Fruit fly (Drosophila melanogaster) whole organism, prepupa: ENCODE measurements around the gene CG4860.
A peak's percentile ranks its signal among the peaks of the same experiment; 100 is the strongest.

ENCODE experiments used
- CG10631 ChIP-seq: fragments of 200-800 bp; sonication (Bioruptor generic); optimal IDR thresholded peaks from 2 replicates; lab custom pipeline; 2016; ENCODE audit warnings: missing biosample characterization, missing genetic modification characterization
- CG11294 ChIP-seq: fragments of 200-800 bp; sonication (Bioruptor generic); IDR thresholded peaks from 2 replicates; pipeline ENCODE4 v1.3.6; 2022; ENCODE audit warnings: missing biosample characterization, missing genetic modification characterization
- CG11902 ChIP-seq: fragments of 200-800 bp; sonication (Bioruptor generic); optimal IDR thresholded peaks from 3 replicates; lab custom pipeline; 2016; ENCODE audit warnings: missing biosample characterization, missing genetic modification characterization
- CG15336 ChIP-seq: fragments of 200-800 bp; sonication (Bioruptor generic); IDR thresholded peaks from 2 replicates; pipeline ENCODE4 v1.3.6; 2022; ENCODE audit warnings: missing biosample characterization, missing genetic modification characterization
- CG16779 ChIP-seq: fragments of 200-800 bp; sonication (Bioruptor generic); optimal IDR thresholded peaks from 3 replicates; lab custom pipeline; 2017; ENCODE audit warnings: missing biosample characterization, mild to moderate bottlenecking, missing genetic modification characterization
- CG3032 ChIP-seq: fragments of 200-800 bp; optimal IDR thresholded peaks from 2 replicates; lab custom pipeline; 2019; ENCODE audit warnings: missing biosample characterization, mild to moderate bottlenecking, missing genetic modification characterization, moderate library complexity
- CG31627 ChIP-seq: fragments of 200-800 bp; sonication (Bioruptor generic); optimal IDR thresholded peaks from 3 replicates; lab custom pipeline; 2016; ENCODE audit warnings: missing biosample characterization, missing genetic modification characterization
- CG32006 ChIP-seq: fragments of 200-800 bp; sonication (Bioruptor generic); optimal IDR thresholded peaks from 3 replicates; lab custom pipeline; 2017; ENCODE audit warnings: missing biosample characterization, mild to moderate bottlenecking, missing genetic modification characterization
- CG34406 ChIP-seq: fragments of 200-800 bp; sonication (Bioruptor generic); optimal IDR thresholded peaks from 3 replicates; lab custom pipeline; 2016; ENCODE audit warnings: missing biosample characterization, missing genetic modification characterization
- CG3919 ChIP-seq: fragments of 200-800 bp; sonication (Bioruptor generic); optimal IDR thresholded peaks from 3 replicates; lab custom pipeline; 2016; ENCODE audit warnings: missing biosample characterization, missing genetic modification characterization
- CG4318 ChIP-seq: fragments of 200-800 bp; sonication (Bioruptor generic); optimal IDR thresholded peaks from 3 replicates; lab custom pipeline; 2017; ENCODE audit warnings: missing biosample characterization, mild to moderate bottlenecking, missing genetic modification characterization
- CG6276 ChIP-seq: fragments of 200-800 bp; sonication (Bioruptor generic); optimal IDR thresholded peaks from 2 replicates; lab custom pipeline; 2017; ENCODE audit warnings: missing biosample characterization, mild to moderate bottlenecking, missing genetic modification characterization
- CG6792 ChIP-seq: fragments of 200-800 bp; sonication (Bioruptor generic); optimal IDR thresholded peaks from 3 replicates; lab custom pipeline; 2016; ENCODE audit warnings: missing biosample characterization, missing genetic modification characterization
- CG7368 ChIP-seq: fragments of 200-800 bp; sonication (Bioruptor generic); optimal IDR thresholded peaks from 3 replicates; lab custom pipeline; 2016; ENCODE audit warnings: missing biosample characterization, missing genetic modification characterization
- CG8119 ChIP-seq: fragments of 200-800 bp; sonication (Bioruptor generic); IDR thresholded peaks from 3 replicates; pipeline ENCODE4 v1.3.6; 2022; ENCODE audit warnings: missing biosample characterization, missing genetic modification characterization
- CG8319 ChIP-seq: fragments of 200-800 bp; sonication (Bioruptor generic); optimal IDR thresholded peaks from 3 replicates; lab custom pipeline; 2016; ENCODE audit warnings: missing biosample characterization, missing genetic modification characterization
- CG9139 ChIP-seq: fragments of 200-800 bp; sonication (Bioruptor generic); optimal IDR thresholded peaks from 3 replicates; lab custom pipeline; 2017; ENCODE audit warnings: missing biosample characterization, mild to moderate bottlenecking, missing genetic modification characterization
- Eip93F ChIP-seq: fragments of 200-800 bp; sonication (Bioruptor generic); optimal IDR thresholded peaks from 2 replicates; lab custom pipeline; 2016; ENCODE audit warnings: missing biosample characterization, mild to moderate bottlenecking, missing genetic modification characterization
- Ets21C ChIP-seq: fragments of 200-800 bp; sonication (Bioruptor generic); optimal IDR thresholded peaks from 3 replicates; lab custom pipeline; 2016; ENCODE audit warnings: missing biosample characterization, missing genetic modification characterization
- Ets96B ChIP-seq: fragments of 200-800 bp; optimal IDR thresholded peaks from 2 replicates; lab custom pipeline; 2019; ENCODE audit warnings: missing biosample characterization, mild to moderate bottlenecking, missing genetic modification characterization, moderate library complexity
- Hr38 ChIP-seq: sonication (Bioruptor generic); optimal IDR thresholded peaks from 2 replicates; lab custom pipeline; 2016; ENCODE audit warnings: missing biosample characterization, missing genetic modification characterization
- Hr39 ChIP-seq: fragments of 200-800 bp; sonication (Bioruptor generic); optimal IDR thresholded peaks from 2 replicates; lab custom pipeline; 2016; ENCODE audit warnings: missing biosample characterization, missing genetic modification characterization
- Hr4 ChIP-seq: fragments of 200-800 bp; sonication (Bioruptor generic); optimal IDR thresholded peaks from 3 replicates; lab custom pipeline; 2016; ENCODE audit warnings: missing biosample characterization, missing genetic modification characterization
- Lpt ChIP-seq: fragments of 200-800 bp; sonication (Bioruptor generic); optimal IDR thresholded peaks from 3 replicates; lab custom pipeline; 2016; ENCODE audit warnings: missing biosample characterization, missing genetic modification characterization
- Met ChIP-seq: fragments of 200-800 bp; sonication (Bioruptor generic); optimal IDR thresholded peaks from 3 replicates; lab custom pipeline; 2016; ENCODE audit warnings: missing biosample characterization, missing genetic modification characterization
- OdsH ChIP-seq: fragments of 200-800 bp; sonication (Bioruptor generic); optimal IDR thresholded peaks from 3 replicates; lab custom pipeline; 2016; ENCODE audit warnings: missing biosample characterization, missing genetic modification characterization
- Sox102F ChIP-seq: fragments of 200-800 bp; sonication (Bioruptor generic); optimal IDR thresholded peaks from 2 replicates; lab custom pipeline; 2016; ENCODE audit warnings: missing biosample characterization, mild to moderate bottlenecking, missing genetic modification characterization
- Sox14 ChIP-seq: fragments of 200-800 bp; sonication (Bioruptor generic); optimal IDR thresholded peaks from 3 replicates; lab custom pipeline; 2016; ENCODE audit warnings: missing biosample characterization, missing genetic modification characterization
- achi ChIP-seq: fragments of 200-800 bp; sonication (Bioruptor generic); optimal IDR thresholded peaks from 3 replicates; lab custom pipeline; 2016; ENCODE audit warnings: missing biosample characterization, missing genetic modification characterization
- eg ChIP-seq: fragments of 200-800 bp; sonication (Bioruptor generic); IDR thresholded peaks from 3 replicates; pipeline ENCODE4 v1.3.6; 2022; ENCODE audit warnings: missing biosample characterization, missing genetic modification characterization
- esn ChIP-seq: fragments of 200-800 bp; sonication (Bioruptor generic); optimal IDR thresholded peaks from 2 replicates; lab custom pipeline; 2016; ENCODE audit warnings: missing biosample characterization, mild to moderate bottlenecking, missing genetic modification characterization, moderate library complexity
- fd85E ChIP-seq: fragments of 200-800 bp; sonication (Bioruptor generic); optimal IDR thresholded peaks from 3 replicates; lab custom pipeline; 2016; ENCODE audit warnings: missing biosample characterization, missing genetic modification characterization
- net ChIP-seq: fragments of 200-800 bp; sonication (Bioruptor generic); optimal IDR thresholded peaks from 3 replicates; lab custom pipeline; 2016; ENCODE audit warnings: missing biosample characterization, missing genetic modification characterization
- pdm3 ChIP-seq: fragments of 200-800 bp; sonication (Bioruptor generic); optimal IDR thresholded peaks from 3 replicates; lab custom pipeline; 2016; ENCODE audit warnings: missing biosample characterization, missing genetic modification characterization
- spab ChIP-seq: fragments of 200-800 bp; sonication (Bioruptor generic); optimal IDR thresholded peaks from 2 replicates; lab custom pipeline; 2017; ENCODE audit warnings: missing biosample characterization, mild to moderate bottlenecking, missing genetic modification characterization, missing genetic modification reagents
- ss ChIP-seq, 2 experiments: fragments of 200-800 bp; sonication (Bioruptor generic); optimal IDR thresholded peaks; 2 replicates in 1 of 2; 3 replicates in 1 of 2; lab custom pipeline; 2017 to 2018; ENCODE audit warnings: mild to moderate bottlenecking in 2 of 2, missing biosample characterization in 2 of 2, missing genetic modification characterization in 2 of 2, moderate library complexity in 1 of 2
- svp ChIP-seq: fragments of 200-800 bp; sonication (Bioruptor generic); peaks from one replicate; lab custom pipeline; 2016; ENCODE audit warnings: missing biosample characterization, missing genetic modification characterization
- topi ChIP-seq: fragments of 200-800 bp; sonication (Bioruptor generic); optimal IDR thresholded peaks from 3 replicates; lab custom pipeline; 2016; ENCODE audit warnings: missing biosample characterization, missing genetic modification characterization
- vri ChIP-seq: fragments of 200-800 bp; sonication (Bioruptor generic); optimal IDR thresholded peaks from 3 replicates; lab custom pipeline; 2016; ENCODE audit warnings: missing biosample characterization, mild to moderate bottlenecking, missing genetic modification characterization

CG4860 gene

DNA sequence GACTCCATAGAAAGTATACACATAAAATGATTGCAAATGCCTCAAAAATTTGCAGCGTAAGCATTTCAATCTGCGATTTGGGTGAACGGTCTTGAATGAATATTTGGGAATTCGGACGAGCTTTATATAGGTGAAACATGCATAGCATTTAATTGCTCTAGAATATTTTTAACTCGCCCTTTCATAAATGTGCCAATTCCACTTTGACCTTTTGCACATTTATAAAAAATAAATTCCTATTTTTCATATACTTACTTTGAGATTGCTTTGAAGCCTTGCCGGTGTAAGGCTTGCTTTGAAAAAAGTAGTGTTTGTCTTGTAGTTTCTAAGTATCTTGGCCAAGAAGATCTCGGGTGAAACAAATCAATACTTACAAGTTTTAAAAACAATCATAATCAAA lies 13.3 kb upstream of the CG4860 start, which contains the start of gene Cyp313a5:
Cyp313a5 (minus strand) TSS at position 101 of the 400 bp plus-strand sequence.
- no peak for TF ChIP-seq CG3919
- TF ChIP-seq fd85E: no peak
- no peak for TF ChIP-seq topi
- TF ChIP-seq vri (GFP tag; lab: Kevin White, UChicago): no peak
- no peak for TF ChIP-seq net (GFP tag; lab: Kevin White, UChicago)
- TF ChIP-seq Sox14 (GFP tag; lab: Kevin White, UChicago): no peak
- no peak for TF ChIP-seq CG32006 (GFP tag; lab: Kevin White, UChicago)
- TF ChIP-seq CG3032 (tag; lab: Kevin White, UChicago): no peak
- TF ChIP-seq Lpt: no peak

DNA sequence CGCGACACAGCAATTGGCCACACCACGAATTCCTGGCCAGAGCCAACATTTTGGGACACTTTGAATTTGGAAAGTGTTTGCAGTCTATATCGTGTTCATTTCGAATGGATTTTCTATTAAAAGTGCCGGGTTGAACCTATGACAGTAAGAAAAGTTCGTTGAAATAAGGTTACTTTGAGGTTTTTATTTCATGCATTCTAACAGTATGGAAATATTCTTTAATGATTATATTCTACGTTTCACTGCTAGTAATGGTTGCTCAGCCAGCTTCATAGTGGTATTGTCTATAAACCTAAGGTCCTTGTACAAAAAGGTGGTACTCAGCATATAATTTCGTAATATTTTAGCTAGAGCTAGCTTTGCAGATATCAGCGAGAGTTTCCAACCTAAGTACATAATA lies 11.4 kb upstream of the CG4860 start, which contains the start of gene Pglym87:
Pglym87 (minus strand) TSS at position 101 of the 400 bp plus-strand sequence.
- TF ChIP-seq Hr38 (GFP tag; lab: Kevin White, UChicago): no peak
- no peak for TF ChIP-seq fd85E
- TF ChIP-seq Hr39 (GFP tag; lab: Kevin White, UChicago): no peak
- TF ChIP-seq achi (GFP tag; lab: Kevin White, UChicago): no peak
- TF ChIP-seq OdsH: no peak
- TF ChIP-seq spab (GFP tag; lab: Kevin White, UChicago): no peak
- no peak for TF ChIP-seq CG8319 (GFP tag; lab: Kevin White, UChicago)
- no peak for TF ChIP-seq pdm3
- TF ChIP-seq CG11902 (GFP tag; lab: Kevin White, UChicago): no peak
- no peak for TF ChIP-seq Eip93F (GFP tag; lab: Kevin White, UChicago)
- no peak for TF ChIP-seq CG6276
- no peak for TF ChIP-seq CG11294 (GFP tag; lab: Robert Waterston, UW)
- no peak for TF ChIP-seq CG6792 (GFP tag; lab: Kevin White, UChicago)
- TF ChIP-seq Ets96B (tag; lab: Kevin White, UChicago): no peak
- TF ChIP-seq Hr4 (GFP tag; lab: Kevin White, UChicago): no peak
- no peak for TF ChIP-seq CG31627 (GFP tag; lab: Kevin White, UChicago)
- TF ChIP-seq CG7368 (GFP tag; lab: Kevin White, UChicago): no peak

DNA sequence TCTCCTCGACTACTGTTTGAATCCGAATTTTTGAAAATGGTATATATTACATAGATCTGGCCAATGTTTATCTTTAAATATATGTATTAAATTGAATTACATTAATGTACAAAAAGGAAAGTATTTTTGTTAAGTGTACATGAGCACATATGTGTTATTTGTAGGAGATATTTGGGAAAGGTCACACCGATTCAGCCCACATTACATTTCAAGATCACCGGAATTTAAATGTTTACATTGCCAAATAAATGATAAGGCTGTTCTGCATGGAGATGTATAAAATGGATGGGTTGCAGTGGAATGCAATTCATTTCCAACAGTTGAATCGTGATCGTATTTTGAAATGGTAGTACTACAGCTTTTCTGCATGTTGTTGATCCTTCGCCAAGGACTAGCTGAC lies 7.8 kb upstream of the CG4860 start, which contains the start of gene CG3916:
CG3916 (plus strand) TSS at position 301 of the 400 bp plus-strand sequence.
- TF ChIP-seq svp (peak; percentile 48), Sox102F (GFP tag; lab: Kevin White, UChicago) (no peak)

DNA sequence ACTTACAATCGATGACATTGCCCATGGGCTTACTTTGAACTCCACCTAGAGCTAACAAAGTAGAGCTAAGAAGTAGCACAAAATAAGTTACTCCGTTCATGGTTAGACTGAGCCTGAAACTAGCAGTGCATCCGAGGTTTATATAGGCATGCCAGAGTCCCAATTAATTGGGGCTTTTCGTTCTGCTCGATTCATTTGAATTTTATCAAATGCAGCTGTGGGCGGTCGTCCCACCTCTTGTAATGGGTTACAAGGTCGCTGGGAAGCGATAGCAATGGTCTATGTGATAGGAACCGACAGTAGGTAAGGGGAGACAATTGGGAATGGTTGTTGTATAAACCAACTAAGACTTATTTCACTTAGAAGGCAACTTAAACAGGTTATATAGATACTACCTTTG lies 5.0 kb upstream of the CG4860 start, which contains the start of gene CG12256:
CG12256 (minus strand) TSS at position 101 of the 400 bp plus-strand sequence.
- TF ChIP-seq CG10631 (no peak), CG34406 (GFP tag; lab: Kevin White, UChicago) (no peak), esn (no peak), svp (peak; percentile 34), CG9139 (no peak), vri (GFP tag; lab: Kevin White, UChicago) (no peak), pdm3 (no peak)
- TF ChIP-seq, all 60 proteins: peak for 1

DNA sequence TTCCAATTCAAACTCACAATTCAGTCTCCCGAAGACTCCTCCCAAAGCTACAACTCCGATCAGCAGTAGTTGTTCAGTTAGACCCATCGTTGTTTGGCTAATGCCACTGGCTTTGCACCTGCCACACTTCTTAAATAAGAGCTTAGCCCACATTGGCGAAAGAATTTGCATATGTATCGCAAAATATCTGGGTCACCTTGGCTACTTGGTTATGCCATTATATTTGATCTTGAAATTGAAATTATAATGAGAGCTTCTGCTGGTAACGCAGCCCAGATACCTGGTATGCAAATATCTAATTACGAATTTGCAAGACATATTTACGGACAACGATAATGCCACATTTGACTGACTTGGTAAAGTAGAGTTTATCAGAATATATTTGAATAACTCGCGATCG lies 3.7 kb upstream of the CG4860 start, which contains the start of gene CG17404:
CG17404 (minus strand) TSS at position 101 of the 400 bp plus-strand sequence.
- no peak for TF ChIP-seq topi
- TF ChIP-seq CG8119 (GFP tag; lab: Robert Waterston, UW): no peak
- TF ChIP-seq CG3919: no peak
- TF ChIP-seq CG4318 (GFP tag; lab: Kevin White, UChicago): no peak
- TF ChIP-seq CG6276: no peak
- TF ChIP-seq Ets21C (GFP tag; lab: Kevin White, UChicago): no peak
- TF ChIP-seq CG3032 (tag; lab: Kevin White, UChicago): no peak
- no peak for TF ChIP-seq Hr39 (GFP tag; lab: Kevin White, UChicago)
- TF ChIP-seq CG16779 (tag; lab: Kevin White, UChicago): no peak
- no peak for TF ChIP-seq ss (GFP tag; optimal IDR thresholded peaks at IDR 0.05; lab: Kevin White, UChicago)
- TF ChIP-seq achi (GFP tag; lab: Kevin White, UChicago): no peak
- no peak for TF ChIP-seq eg
- no peak for TF ChIP-seq Eip93F (GFP tag; lab: Kevin White, UChicago)
- no peak for TF ChIP-seq Met (GFP tag; lab: Kevin White, UChicago)
- TF ChIP-seq CG15336: no peak
- no peak for TF ChIP-seq CG6792 (GFP tag; lab: Kevin White, UChicago)
- no peak for TF ChIP-seq svp
- no peak for TF ChIP-seq CG32006 (GFP tag; lab: Kevin White, UChicago)
- no peak for TF ChIP-seq vri (GFP tag; lab: Kevin White, UChicago)
- TF ChIP-seq net (GFP tag; lab: Kevin White, UChicago): no peak
